Fruit fly (Drosophila melanogaster) whole organism, embryonic: ENCODE data around the gene Tfb5.

ENCODE experiments used
- BEAF-32 ChIP-seq: fragments of 200-800 bp; sonication (Bioruptor generic); optimal IDR thresholded peaks from 3 replicates; lab custom pipeline; 2017; ENCODE audit warnings: missing biosample characterization, missing genetic modification characterization, mild to moderate bottlenecking, moderate library complexity, missing genetic modification reagents
- CG10209 ChIP-seq: fragments of 200-800 bp; sonication (Bioruptor generic); optimal IDR thresholded peaks from 3 replicates; lab custom pipeline; 2017; ENCODE audit warnings: missing biosample characterization, mild to moderate bottlenecking, missing genetic modification characterization, missing genetic modification reagents
- CG10366 ChIP-seq: fragments of 200-800 bp; sonication (Bioruptor generic); IDR thresholded peaks from 2 replicates; pipeline ENCODE4 v1.3.6; 2022; ENCODE audit warnings: missing biosample characterization, missing genetic modification characterization
- CG1233 ChIP-seq: fragments of 200-800 bp; sonication (Bioruptor generic); optimal IDR thresholded peaks from 4 replicates; lab custom pipeline; 2018; ENCODE audit warnings: missing biosample characterization, mild to moderate bottlenecking, missing genetic modification characterization
- CG13287 ChIP-seq: fragments of 200-800 bp; sonication (Bioruptor generic); IDR thresholded peaks from 2 replicates; pipeline ENCODE4 v1.3.6; 2022; ENCODE audit warnings: missing biosample characterization, missing genetic modification characterization; ENCODE audit not compliant: partially characterized antibody
- CG14667 ChIP-seq: fragments of 200-800 bp; sonication (Bioruptor generic); IDR thresholded peaks from 2 replicates; pipeline ENCODE4 v1.3.6; 2022; ENCODE audit warnings: missing biosample characterization, missing genetic modification characterization
- CG15514 ChIP-seq: fragments of 200-800 bp; sonication (Bioruptor generic); optimal IDR thresholded peaks from 3 replicates; lab custom pipeline; 2017; ENCODE audit warnings: missing biosample characterization, missing genetic modification characterization, mild to moderate bottlenecking, moderate library complexity, missing genetic modification reagents
- CG16779 ChIP-seq: fragments of 200-800 bp; sonication (Bioruptor generic); IDR thresholded peaks from 2 replicates; pipeline ENCODE4 v1.3.6; 2022; ENCODE audit warnings: missing biosample characterization, missing genetic modification characterization
- CG17612 ChIP-seq: fragments of 200-800 bp; sonication (Bioruptor generic); IDR thresholded peaks from 2 replicates; pipeline ENCODE4 v1.3.6; 2022; ENCODE audit warnings: missing biosample characterization, missing genetic modification characterization
- CG2129 ChIP-seq: fragments of 200-800 bp; sonication (Bioruptor generic); IDR thresholded peaks from 2 replicates; pipeline ENCODE4 v1.3.6; 2022; ENCODE audit warnings: missing biosample characterization, missing genetic modification characterization; ENCODE audit not compliant: partially characterized antibody
- CG2202 ChIP-seq: fragments of 200-800 bp; sonication (Bioruptor generic); optimal IDR thresholded peaks from 2 replicates; lab custom pipeline; 2018; ENCODE audit warnings: missing biosample characterization, mild to moderate bottlenecking, missing genetic modification characterization
- CG2678 ChIP-seq: fragments of 200-800 bp; sonication (Bioruptor generic); optimal IDR thresholded peaks from 3 replicates; lab custom pipeline; 2019; ENCODE audit warnings: missing biosample characterization, mild to moderate bottlenecking, missing genetic modification characterization, moderate library complexity
- CG34422 ChIP-seq: fragments of 200-800 bp; sonication (Bioruptor generic); IDR thresholded peaks from 3 replicates; pipeline ENCODE4 v1.3.6; 2022; ENCODE audit warnings: missing biosample characterization, missing genetic modification characterization
- CG3847 ChIP-seq: fragments of 200-800 bp; sonication (Bioruptor generic); IDR thresholded peaks from 2 replicates; pipeline ENCODE4 v1.3.6; 2022; ENCODE audit warnings: missing biosample characterization, missing genetic modification characterization
- CG4617 ChIP-seq: fragments of 200-800 bp; sonication (Bioruptor generic); optimal IDR thresholded peaks from 3 replicates; lab custom pipeline; 2016; ENCODE audit warnings: missing biosample characterization, missing genetic modification characterization, borderline replicate concordance
- CG6254 ChIP-seq: fragments of 200-800 bp; sonication (Bioruptor generic); optimal IDR thresholded peaks from 3 replicates; lab custom pipeline; 2017; ENCODE audit warnings: mild to moderate bottlenecking, missing biosample characterization, missing genetic modification reagents, missing genetic modification characterization
- CG6791 ChIP-seq: fragments of 200-800 bp; sonication (Bioruptor generic); IDR thresholded peaks from 3 replicates; pipeline ENCODE4 v1.3.6; 2022; ENCODE audit warnings: missing biosample characterization, missing genetic modification characterization; ENCODE audit not compliant: partially characterized antibody
- CG8765 ChIP-seq: fragments of 200-800 bp; sonication (Bioruptor generic); IDR thresholded peaks from 2 replicates; pipeline ENCODE4 v1.3.6; 2022; ENCODE audit warnings: missing biosample characterization, missing genetic modification characterization
- CG9876 ChIP-seq: fragments of 200-800 bp; sonication (Bioruptor generic); optimal IDR thresholded peaks from 2 replicates; lab custom pipeline; 2016; ENCODE audit warnings: missing biosample characterization, missing genetic modification characterization
- Chrac-16 ChIP-seq: fragments of 200-800 bp; sonication (Bioruptor generic); optimal IDR thresholded peaks from 3 replicates; lab custom pipeline; 2016; ENCODE audit warnings: missing biosample characterization, missing genetic modification characterization
- CrebB ChIP-seq: fragments of 200-800 bp; sonication (Bioruptor generic); optimal IDR thresholded peaks from 3 replicates; lab custom pipeline; 2018; ENCODE audit warnings: missing biosample characterization, mild to moderate bottlenecking, missing genetic modification characterization
- Doc3 ChIP-seq: fragments of 200-800 bp; sonication (Bioruptor generic); IDR thresholded peaks from 3 replicates; pipeline ENCODE4 v1.3.6; 2022; ENCODE audit warnings: missing biosample characterization, missing genetic modification characterization; ENCODE audit not compliant: partially characterized antibody
- E2f2 ChIP-seq: fragments of 200-800 bp; sonication (Bioruptor generic); IDR thresholded peaks from 2 replicates; pipeline ENCODE4 v1.3.6; 2022; ENCODE audit warnings: missing biosample characterization, missing genetic modification characterization
- HLH4C ChIP-seq: fragments of 200-800 bp; sonication (Bioruptor generic); IDR thresholded peaks from 3 replicates; pipeline ENCODE4 v1.3.6; 2022; ENCODE audit warnings: missing biosample characterization, missing genetic modification characterization; ENCODE audit not compliant: partially characterized antibody
- HLH54F ChIP-seq: fragments of 200-800 bp; sonication (Bioruptor generic); optimal IDR thresholded peaks from 3 replicates; lab custom pipeline; 2016; ENCODE audit warnings: missing biosample characterization, missing genetic modification characterization
- HmgZ ChIP-seq: fragments of 200-800 bp; sonication (Bioruptor generic); optimal IDR thresholded peaks from 2 replicates; lab custom pipeline; 2018; ENCODE audit warnings: missing biosample characterization, mild to moderate bottlenecking, missing genetic modification characterization
- Hmx ChIP-seq: fragments of 200-800 bp; sonication (Bioruptor generic); optimal IDR thresholded peaks from 2 replicates; lab custom pipeline; 2016; ENCODE audit warnings: missing biosample characterization, missing genetic modification characterization
- Lhr ChIP-seq: fragments of 200-800 bp; sonication (Bioruptor generic); optimal IDR thresholded peaks from 3 replicates; lab custom pipeline; 2017; ENCODE audit warnings: mild to moderate bottlenecking, missing biosample characterization, missing genetic modification reagents, missing genetic modification characterization
- Med ChIP-seq: fragments of 200-800 bp; sonication (Bioruptor generic); peaks from one replicate; lab custom pipeline; 2016; ENCODE audit warnings: missing biosample characterization, missing genetic modification characterization, mild to moderate bottlenecking, inconsistent platforms, moderate library complexity
- Mrtf ChIP-seq: fragments of 200-800 bp; sonication (Bioruptor generic); IDR thresholded peaks from 3 replicates; pipeline ENCODE4 v1.3.6; 2022; ENCODE audit warnings: missing biosample characterization, missing genetic modification characterization
- Sry-β ChIP-seq: fragments of 200-800 bp; sonication (Bioruptor generic); optimal IDR thresholded peaks from 2 replicates; lab custom pipeline; 2018; ENCODE audit warnings: missing biosample characterization, mild to moderate bottlenecking, missing genetic modification characterization, moderate library complexity
- Tbp ChIP-seq: fragments of >200 bp; optimal IDR thresholded peaks from 2 replicates; lab custom pipeline; 2018; ENCODE audit warnings: missing biosample characterization, missing genetic modification characterization
- Vsx1 ChIP-seq: fragments of 200-800 bp; sonication (Bioruptor generic); optimal IDR thresholded peaks from 2 replicates; lab custom pipeline; 2017; ENCODE audit warnings: missing biosample characterization, mild to moderate bottlenecking, missing genetic modification characterization, missing genetic modification reagents
- ab ChIP-seq: fragments of 200-800 bp; sonication (Bioruptor generic); optimal IDR thresholded peaks from 2 replicates; lab custom pipeline; 2016; ENCODE audit warnings: missing biosample characterization, missing genetic modification characterization
- ase ChIP-seq: fragments of 200-800 bp; sonication (Bioruptor generic); IDR thresholded peaks from 3 replicates; pipeline ENCODE4 v1.3.6; 2022; ENCODE audit warnings: missing biosample characterization, missing genetic modification characterization
- corto ChIP-seq: fragments of 200-800 bp; sonication (Bioruptor generic); optimal IDR thresholded peaks from 2 replicates; lab custom pipeline; 2016; ENCODE audit warnings: missing biosample characterization, mild to moderate bottlenecking, missing genetic modification characterization, moderate library complexity
- ftz-f1 ChIP-seq: fragments of 200-800 bp; sonication (Bioruptor generic); optimal IDR thresholded peaks from 2 replicates; lab custom pipeline; 2016; ENCODE audit warnings: missing biosample characterization, missing genetic modification characterization
- gsb ChIP-seq: fragments of 200-800 bp; sonication (Bioruptor generic); IDR thresholded peaks from 2 replicates; pipeline ENCODE4 v1.3.6; 2022; ENCODE audit warnings: missing biosample characterization, missing genetic modification characterization
- jing ChIP-seq: fragments of 200-800 bp; sonication (Bioruptor generic); optimal IDR thresholded peaks from 2 replicates; lab custom pipeline; 2018; ENCODE audit warnings: missing biosample characterization, mild to moderate bottlenecking, missing genetic modification characterization
- maf-S ChIP-seq: fragments of 200-800 bp; sonication (Bioruptor generic); optimal IDR thresholded peaks from 2 replicates; lab custom pipeline; 2016; ENCODE audit warnings: missing biosample characterization, missing genetic modification characterization
- odd ChIP-seq: fragments of 200-800 bp; sonication (Bioruptor generic); optimal IDR thresholded peaks from 2 replicates; lab custom pipeline; 2017; ENCODE audit warnings: missing biosample characterization, mild to moderate bottlenecking, missing genetic modification characterization
- pan ChIP-seq, 4 experiments: fragments of >200 bp in 3 of 4; fragments of 200-800 bp in 1 of 4; sonication (Bioruptor generic) in 1 of 4; optimal IDR thresholded peaks in 3 of 4; IDR thresholded peaks in 1 of 4; 2 replicates each; pipeline versions ENCODE4 v1.3.6 to Lab custom; 2017 to 2022; ENCODE audit warnings: missing biosample characterization in 2 of 4, missing genetic modification characterization in 2 of 4, mixed read lengths in 1 of 4
- pfk ChIP-seq: fragments of 200-800 bp; sonication (Bioruptor generic); optimal IDR thresholded peaks from 2 replicates; lab custom pipeline; 2018; ENCODE audit warnings: missing biosample characterization, mild to moderate bottlenecking, missing genetic modification characterization, moderate library complexity
- pzg ChIP-seq: fragments of 200-800 bp; sonication (Bioruptor generic); optimal IDR thresholded peaks from 3 replicates; lab custom pipeline; 2018; ENCODE audit warnings: missing biosample characterization, mild to moderate bottlenecking, missing genetic modification characterization, moderate library complexity
- row ChIP-seq: fragments of 200-800 bp; sonication (Bioruptor generic); IDR thresholded peaks from 3 replicates; pipeline ENCODE4 v1.3.6; 2022; ENCODE audit warnings: missing biosample characterization, missing genetic modification characterization
- sens ChIP-seq: fragments of 200-800 bp; sonication (Bioruptor generic); peaks from one replicate; lab custom pipeline; 2016; ENCODE audit warnings: missing biosample characterization, missing genetic modification characterization
- tin ChIP-seq: fragments of 200-800 bp; sonication (Bioruptor generic); optimal IDR thresholded peaks from 3 replicates; lab custom pipeline; 2016; ENCODE audit warnings: missing biosample characterization, missing genetic modification characterization
- twi ChIP-seq: fragments of 200-800 bp; optimal IDR thresholded peaks from 2 replicates; lab custom pipeline; 2019; ENCODE audit warnings: missing biosample characterization, mild to moderate bottlenecking, missing genetic modification characterization, moderate library complexity
- unc-4 ChIP-seq: fragments of 200-800 bp; sonication (Bioruptor generic); IDR thresholded peaks from 2 replicates; pipeline ENCODE4 v1.3.6; 2022; ENCODE audit warnings: missing biosample characterization, missing genetic modification characterization; ENCODE audit not compliant: partially characterized antibody
- zen ChIP-seq: fragments of 200-800 bp; sonication (Bioruptor generic); optimal IDR thresholded peaks from 3 replicates; lab custom pipeline; 2018; ENCODE audit warnings: missing biosample characterization, mild to moderate bottlenecking, missing genetic modification characterization, moderate library complexity

Tfb5 gene

DNA sequence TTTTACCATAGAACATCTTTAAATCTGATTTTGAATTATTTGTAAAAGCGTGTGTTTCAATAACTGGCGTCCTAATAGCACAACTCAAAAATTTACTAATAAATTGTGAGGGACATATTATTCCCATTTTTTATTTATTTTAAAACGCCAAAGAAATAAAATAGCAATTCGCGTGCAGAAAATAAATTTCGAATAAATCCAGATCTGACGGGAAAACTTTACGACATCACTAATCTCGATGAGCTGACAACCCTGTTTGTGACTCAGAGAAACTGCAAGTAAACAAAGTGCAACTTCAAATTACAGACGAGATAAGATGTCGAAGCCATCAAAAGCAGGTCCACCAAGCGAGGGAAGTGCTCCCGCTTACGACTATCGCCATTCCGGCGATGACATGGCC is 45.2 kb downstream of the Tfb5 start, which contains the start of gene CG34125 (continued):
- TF ChIP-seq E2f2 (GFP tag; lab: Robert Waterston, UW) (0 out of 2 replicates have a peak, but pooled peaks have one; percentile 22), CG2202 (tag; lab: Kevin White, UChicago) (no peak), odd (no peak), CG4617 (GFP tag; lab: Kevin White, UChicago) (no peak), CG3847 (GFP tag; lab: Robert Waterston, UW) (peak; percentile 26; the same call in 1 of the 2 replicates), maf-S (GFP tag; lab: Kevin White, UChicago) (no peak), zen (tag; lab: Kevin White, UChicago) (no peak), CG9876 (GFP tag; lab: Kevin White, UChicago) (no peak), CG6791 (GFP tag; lab: Robert Waterston, UW) (no peak), gsb (GFP tag; lab: Robert Waterston, UW) (no peak), ftz-f1 (GFP tag; lab: Kevin White, UChicago) (no peak), CG16779 (GFP tag; lab: Robert Waterston, UW) (no peak), Hmx (GFP tag; lab: Kevin White, UChicago) (no peak), row (GFP tag; lab: Robert Waterston, UW) (peak; percentile 86), CG2129 (GFP tag; lab: Robert Waterston, UW) (no peak), Doc3 (GFP tag; lab: Robert Waterston, UW) (no peak), CG2678 (tag; lab: Kevin White, UChicago) (no peak), CrebB (tag; lab: Kevin White, UChicago) (no peak), Sry-β (GFP tag; lab: Kevin White, UChicago) (peak; percentile 91), HLH4C (GFP tag; lab: Robert Waterston, UW) (no peak), pfk (GFP tag; lab: Kevin White, UChicago) (no peak), CG10209 (GFP tag; lab: Kevin White, UChicago) (no peak), tin (GFP tag; lab: Kevin White, UChicago) (no peak), jing (GFP tag; lab: Kevin White, UChicago) (no peak), HLH54F (GFP tag; lab: Kevin White, UChicago) (no peak), pzg (GFP tag; lab: Kevin White, UChicago) (peak; percentile 33), pan (optimal IDR thresholded peaks at IDR 0.05; lab: Kevin White, UChicago) (no peak), pan (GFP tag; optimal IDR thresholded peaks at IDR 0.05 in 1 of 2, IDR thresholded peaks at IDR 0.05 in 1 of 2) (peak in 1 of 2 experiments; percentile 32), CG10366 (GFP tag; lab: Robert Waterston, UW) (0 out of 2 replicates have a peak, but pooled peaks have one; percentile 10), sens (no peak), CG6254 (GFP tag; lab: Kevin White, UChicago) (no peak), corto (GFP tag; lab: Kevin White, UChicago) (no peak), CG15514 (GFP tag; lab: Kevin White, UChicago) (peak; percentile 81), Vsx1 (GFP tag; lab: Kevin White, UChicago) (no peak), CG13287 (peak; percentile 22; the same call in 1 of the 2 replicates), Mrtf (GFP tag; lab: Robert Waterston, UW) (no peak), unc-4 (no peak), Lhr (GFP tag; lab: Kevin White, UChicago) (no peak), CG17612 (GFP tag; lab: Robert Waterston, UW) (no peak), Chrac-16 (GFP tag; lab: Kevin White, UChicago) (no peak), HmgZ (tag; lab: Kevin White, UChicago) (peak; percentile 13), CG8765 (GFP tag; lab: Robert Waterston, UW) (no peak), Tbp (no peak), twi (no peak), CG14667 (no peak), CG34422 (0 out of 3 replicates have a peak, but pooled peaks have one; percentile 8), BEAF-32 (GFP tag; lab: Kevin White, UChicago) (no peak), Med (GFP tag; lab: Kevin White, UChicago) (peak; percentile 67), ab (GFP tag; lab: Kevin White, UChicago) (no peak), ase (GFP tag; lab: Robert Waterston, UW) (no peak), CG1233 (GFP tag; lab: Kevin White, UChicago) (no peak)
